Fruit fly (Drosophila melanogaster) whole organism, embryonic: Measurements from ENCODE around the gene CG13893.

Experiments used
- BEAF-32 ChIP-seq: fragments of 200-800 bp; sonication (Bioruptor generic); optimal IDR thresholded peaks from 3 replicates; lab custom pipeline; 2017; ENCODE audit warnings: missing biosample characterization, missing genetic modification characterization, mild to moderate bottlenecking, moderate library complexity, missing genetic modification reagents
- BtbVII ChIP-seq: fragments of 200-800 bp; sonication (Bioruptor generic); optimal IDR thresholded peaks from 3 replicates; lab custom pipeline; 2017; ENCODE audit warnings: missing biosample characterization, mild to moderate bottlenecking, missing genetic modification characterization
- C15 ChIP-seq: fragments of 200-800 bp; sonication (Bioruptor generic); IDR thresholded peaks from 3 replicates; pipeline ENCODE4 v1.3.6; 2022; ENCODE audit warnings: missing biosample characterization, missing genetic modification characterization
- CG10959 ChIP-seq: fragments of 200-800 bp; sonication (Bioruptor generic); IDR thresholded peaks from 2 replicates; pipeline ENCODE4 v1.3.6; 2022; ENCODE audit warnings: missing biosample characterization, missing genetic modification characterization
- CG14441 ChIP-seq: fragments of 200-800 bp; sonication (Bioruptor generic); IDR thresholded peaks from 2 replicates; pipeline ENCODE4 v1.3.6; 2022; ENCODE audit warnings: missing biosample characterization, missing genetic modification characterization
- CG15514 ChIP-seq: fragments of 200-800 bp; sonication (Bioruptor generic); optimal IDR thresholded peaks from 3 replicates; lab custom pipeline; 2017; ENCODE audit warnings: missing biosample characterization, missing genetic modification characterization, mild to moderate bottlenecking, moderate library complexity, missing genetic modification reagents
- CG1603 ChIP-seq: fragments of 200-800 bp; sonication (Bioruptor generic); optimal IDR thresholded peaks from 2 replicates; lab custom pipeline; 2019; ENCODE audit warnings: missing biosample characterization, mild to moderate bottlenecking, missing genetic modification characterization, moderate library complexity
- CG2199 ChIP-seq: fragments of 200-800 bp; sonication (Bioruptor generic); IDR thresholded peaks from 3 replicates; pipeline ENCODE4 v1.3.6; 2022; ENCODE audit warnings: missing biosample characterization, missing genetic modification characterization
- CG31441 ChIP-seq: fragments of 200-800 bp; sonication (Bioruptor generic); IDR thresholded peaks from 2 replicates; pipeline ENCODE4 v1.3.6; 2022; ENCODE audit warnings: missing biosample characterization, missing genetic modification characterization
- CG3847 ChIP-seq: fragments of 200-800 bp; sonication (Bioruptor generic); IDR thresholded peaks from 2 replicates; pipeline ENCODE4 v1.3.6; 2022; ENCODE audit warnings: missing biosample characterization, missing genetic modification characterization
- CG4360 ChIP-seq: fragments of 200-800 bp; sonication (Bioruptor generic); IDR thresholded peaks from 2 replicates; pipeline ENCODE4 v1.3.6; 2022; ENCODE audit warnings: missing biosample characterization, missing genetic modification characterization
- CG4617 ChIP-seq: fragments of 200-800 bp; sonication (Bioruptor generic); optimal IDR thresholded peaks from 3 replicates; lab custom pipeline; 2016; ENCODE audit warnings: missing biosample characterization, missing genetic modification characterization, borderline replicate concordance
- CG6254 ChIP-seq: fragments of 200-800 bp; sonication (Bioruptor generic); optimal IDR thresholded peaks from 3 replicates; lab custom pipeline; 2017; ENCODE audit warnings: mild to moderate bottlenecking, missing biosample characterization, missing genetic modification reagents, missing genetic modification characterization
- CG6791 ChIP-seq: fragments of 200-800 bp; sonication (Bioruptor generic); IDR thresholded peaks from 3 replicates; pipeline ENCODE4 v1.3.6; 2022; ENCODE audit warnings: missing biosample characterization, missing genetic modification characterization; ENCODE audit not compliant: partially characterized antibody
- CG6813 ChIP-seq: fragments of 200-800 bp; sonication (Bioruptor generic); optimal IDR thresholded peaks from 2 replicates; lab custom pipeline; 2017; ENCODE audit warnings: missing biosample characterization, missing genetic modification characterization, mild to moderate bottlenecking, moderate library complexity, missing genetic modification reagents
- CG7745 ChIP-seq: fragments of 200-800 bp; sonication (Bioruptor generic); optimal IDR thresholded peaks from 2 replicates; lab custom pipeline; 2018; ENCODE audit warnings: missing biosample characterization, mild to moderate bottlenecking, missing genetic modification characterization, moderate library complexity
- CG9727 ChIP-seq: fragments of 200-800 bp; sonication (Bioruptor generic); optimal IDR thresholded peaks from 3 replicates; lab custom pipeline; 2017; ENCODE audit warnings: missing biosample characterization, mild to moderate bottlenecking, missing genetic modification characterization
- Dad ChIP-seq: fragments of 200-800 bp; sonication (Bioruptor generic); optimal IDR thresholded peaks from 3 replicates; lab custom pipeline; 2016; ENCODE audit warnings: missing biosample characterization, missing genetic modification characterization
- Dll ChIP-seq: fragments of 200-800 bp; sonication (Bioruptor generic); IDR thresholded peaks from 4 replicates; pipeline ENCODE4 v1.3.6; 2022; ENCODE audit warnings: missing biosample characterization, missing genetic modification characterization; ENCODE audit not compliant: partially characterized antibody
- Gsc ChIP-seq: fragments of 200-800 bp; sonication (Bioruptor generic); IDR thresholded peaks from 2 replicates; pipeline ENCODE4 v1.3.6; 2022; ENCODE audit warnings: missing biosample characterization, missing genetic modification characterization
- HHEX ChIP-seq: fragments of 200-800 bp; sonication (Bioruptor generic); optimal IDR thresholded peaks from 3 replicates; lab custom pipeline; 2017; ENCODE audit warnings: missing biosample characterization, mild to moderate bottlenecking, missing genetic modification characterization, missing genetic modification reagents
- Hmr ChIP-seq: fragments of 200-800 bp; sonication (Bioruptor generic); optimal IDR thresholded peaks from 3 replicates; lab custom pipeline; 2017; ENCODE audit warnings: mild to moderate bottlenecking, missing biosample characterization, missing genetic modification reagents, missing genetic modification characterization
- Hr39 ChIP-seq: fragments of >200 bp; optimal IDR thresholded peaks from 2 replicates; lab custom pipeline; 2017
- Hr51 ChIP-seq, 2 experiments: fragments of 200-800 bp; sonication (Bioruptor generic); optimal IDR thresholded peaks; 2 replicates in 1 of 2; 3 replicates in 1 of 2; lab custom pipeline; 2016 to 2018; ENCODE audit warnings: missing biosample characterization in 2 of 2, missing genetic modification characterization in 2 of 2, mild to moderate bottlenecking in 1 of 2, moderate library complexity in 1 of 2
- MESR4 ChIP-seq: fragments of 200-800 bp; sonication (Bioruptor generic); optimal IDR thresholded peaks from 2 replicates; lab custom pipeline; 2018; ENCODE audit warnings: missing biosample characterization, mild to moderate bottlenecking, missing genetic modification characterization, moderate library complexity
- Med ChIP-seq: fragments of 200-800 bp; sonication (Bioruptor generic); peaks from one replicate; lab custom pipeline; 2016; ENCODE audit warnings: missing biosample characterization, missing genetic modification characterization, mild to moderate bottlenecking, inconsistent platforms, moderate library complexity
- Rx ChIP-seq: fragments of 200-800 bp; sonication (Bioruptor generic); IDR thresholded peaks from 2 replicates; pipeline ENCODE4 v1.3.6; 2022; ENCODE audit warnings: missing biosample characterization, missing genetic modification characterization
- Taf1 ChIP-seq: fragments of 200-800 bp; sonication (Bioruptor generic); IDR thresholded peaks from 2 replicates; pipeline ENCODE4 v1.3.6; 2022; ENCODE audit warnings: missing biosample characterization, missing genetic modification characterization
- Trl ChIP-seq, 3 experiments: fragments of >200 bp in 2 of 3; fragments of 200-800 bp in 1 of 3; sonication (Bioruptor generic) in 1 of 3; optimal IDR thresholded peaks; 2 replicates in 1 of 3; 3 replicates in 2 of 3; lab custom pipeline; 2016 to 2017; ENCODE audit warnings: missing biosample characterization in 1 of 3, missing genetic modification characterization in 1 of 3
- abd-A ChIP-seq: fragments of 200-800 bp; sonication (Bioruptor generic); optimal IDR thresholded peaks from 3 replicates; lab custom pipeline; 2019; ENCODE audit warnings: missing biosample characterization, mild to moderate bottlenecking, missing genetic modification characterization, moderate library complexity
- amos ChIP-seq: fragments of 200-800 bp; sonication (Bioruptor generic); IDR thresholded peaks from 2 replicates; pipeline ENCODE4 v1.3.6; 2022; ENCODE audit warnings: missing biosample characterization, missing genetic modification characterization; ENCODE audit not compliant: partially characterized antibody
- ara ChIP-seq: fragments of 200-800 bp; sonication (Bioruptor generic); IDR thresholded peaks from 2 replicates; pipeline ENCODE4 v1.3.6; 2022; ENCODE audit warnings: missing biosample characterization, missing genetic modification characterization
- ci ChIP-seq: fragments of 200-800 bp; sonication (Bioruptor generic); IDR thresholded peaks from 3 replicates; pipeline ENCODE4 v1.3.6; 2022; ENCODE audit warnings: missing biosample characterization, missing genetic modification characterization
- corto ChIP-seq: fragments of 200-800 bp; sonication (Bioruptor generic); optimal IDR thresholded peaks from 2 replicates; lab custom pipeline; 2016; ENCODE audit warnings: missing biosample characterization, mild to moderate bottlenecking, missing genetic modification characterization, moderate library complexity
- crol ChIP-seq: fragments of 200-800 bp; sonication (Bioruptor generic); IDR thresholded peaks from 2 replicates; pipeline ENCODE4 v1.3.6; 2022; ENCODE audit warnings: missing biosample characterization, missing genetic modification characterization
- dysf ChIP-seq: fragments of 200-800 bp; sonication (Bioruptor generic); IDR thresholded peaks from 3 replicates; pipeline ENCODE4 v1.3.6; 2022; ENCODE audit warnings: missing biosample characterization, missing genetic modification characterization
- en ChIP-seq: fragments of 200-800 bp; sonication (Bioruptor generic); optimal IDR thresholded peaks from 2 replicates; lab custom pipeline; 2016; ENCODE audit warnings: missing biosample characterization, missing genetic modification characterization
- eve ChIP-seq, 2 experiments: fragments of >200 bp; optimal IDR thresholded peaks; 2 replicates each; lab custom pipeline; 2017; ENCODE audit warnings: missing biosample characterization in 2 of 2, missing genetic modification characterization in 2 of 2
- h ChIP-seq: fragments of >200 bp; optimal IDR thresholded peaks from 2 replicates; lab custom pipeline; 2017
- hkb ChIP-seq, 2 experiments: fragments of 200-800 bp in 1 of 2; fragments of >200 bp in 1 of 2; sonication (Bioruptor generic) in 1 of 2; IDR thresholded peaks in 1 of 2; optimal IDR thresholded peaks in 1 of 2; 2 replicates each; pipeline versions ENCODE4 v1.3.6 to Lab custom; 2017 to 2022; ENCODE audit warnings: missing biosample characterization in 1 of 2, missing genetic modification characterization in 1 of 2
- ind ChIP-seq: fragments of 200-800 bp; sonication (Bioruptor generic); optimal IDR thresholded peaks from 3 replicates; lab custom pipeline; 2016; ENCODE audit warnings: missing biosample characterization, missing genetic modification characterization
- luna ChIP-seq: fragments of 200-800 bp; sonication (Bioruptor generic); optimal IDR thresholded peaks from 2 replicates; lab custom pipeline; 2016; ENCODE audit warnings: missing biosample characterization, missing genetic modification characterization
- mirr ChIP-seq: fragments of 200-800 bp; sonication (Bioruptor generic); optimal IDR thresholded peaks from 3 replicates; lab custom pipeline; 2018; ENCODE audit warnings: missing biosample characterization, mild to moderate bottlenecking, missing genetic modification characterization
- otp ChIP-seq: fragments of 200-800 bp; sonication (Bioruptor generic); IDR thresholded peaks from 3 replicates; pipeline ENCODE4, ENCODE4 v1.3.6; 2022; ENCODE audit warnings: missing biosample characterization, missing genetic modification characterization
- pros ChIP-seq: fragments of 200-800 bp; sonication (Bioruptor generic); optimal IDR thresholded peaks from 3 replicates; lab custom pipeline; 2019; ENCODE audit warnings: missing biosample characterization, mild to moderate bottlenecking, missing genetic modification characterization, moderate library complexity
- psq ChIP-seq: fragments of 200-800 bp; sonication (Bioruptor generic); optimal IDR thresholded peaks from 2 replicates; lab custom pipeline; 2017; ENCODE audit warnings: missing biosample characterization, missing genetic modification characterization
- salm ChIP-seq: fragments of 200-800 bp; sonication (Bioruptor generic); optimal IDR thresholded peaks from 2 replicates; lab custom pipeline; 2018; ENCODE audit warnings: missing biosample characterization, mild to moderate bottlenecking, missing genetic modification characterization
- stwl ChIP-seq: fragments of 200-800 bp; sonication (Bioruptor generic); optimal IDR thresholded peaks from 3 replicates; lab custom pipeline; 2018; ENCODE audit warnings: missing biosample characterization, mild to moderate bottlenecking, missing genetic modification characterization, moderate library complexity
- tap ChIP-seq: fragments of 200-800 bp; optimal IDR thresholded peaks from 3 replicates; lab custom pipeline; 2019; ENCODE audit warnings: missing biosample characterization, mild to moderate bottlenecking, missing genetic modification characterization, moderate library complexity

Gene CG13893

DNA sequence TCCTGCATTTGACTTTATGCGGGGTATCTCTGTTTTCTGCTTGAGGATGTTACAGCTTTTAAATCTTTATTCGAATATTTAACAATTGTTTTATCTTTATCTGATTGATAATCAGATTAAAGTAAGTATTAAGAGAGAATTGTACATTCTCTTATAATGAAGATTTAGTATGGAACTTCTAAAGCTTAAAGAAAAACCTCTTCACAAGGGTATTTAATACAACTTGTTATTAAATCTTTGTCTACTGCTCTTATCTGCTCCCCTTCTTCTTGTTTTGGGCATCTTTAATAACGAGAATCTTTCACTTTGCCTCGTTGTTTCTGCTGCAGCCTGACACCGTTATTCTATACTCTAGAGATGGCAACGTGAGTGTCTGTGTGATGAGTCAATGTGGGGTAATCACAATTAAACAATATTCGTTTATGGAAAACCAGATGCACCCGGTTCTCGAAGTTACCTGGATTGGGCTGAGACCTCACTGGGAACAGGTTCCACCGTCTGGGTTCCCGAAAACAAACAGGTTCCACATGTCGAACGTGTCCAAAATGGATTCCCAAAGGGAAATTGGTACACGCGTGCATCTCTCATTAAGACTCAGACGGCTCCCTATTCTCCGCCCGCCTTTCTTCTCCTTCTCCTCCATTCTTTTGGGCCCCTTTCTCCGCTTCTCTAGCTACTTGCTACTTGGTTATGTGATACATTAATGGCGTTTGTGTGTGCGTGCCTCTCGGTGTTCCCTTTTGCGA, 53.6 kb downstream of the CG13893 start:
- TF ChIP-seq corto (GFP tag; lab: Kevin White, UChicago) (peak; percentile 32), C15 (GFP tag; lab: Robert Waterston, UW) (no peak), mirr (no peak), Dad (GFP tag; lab: Kevin White, UChicago) (no peak), Dll (peak; percentile 58; the same call in 2 of the 4 replicates), CG14441 (GFP tag; lab: Robert Waterston, UW) (no peak), en (no peak), eve (GFP tag; optimal IDR thresholded peaks at IDR 0.05; lab: Kevin White, UChicago) (peak in 1 of 2 experiments; percentile 41), CG31441 (GFP tag; lab: Robert Waterston, UW) (no peak), amos (GFP tag; lab: Robert Waterston, UW) (no peak), CG10959 (no peak), Hr39 (lab: Kevin White, UChicago) (no peak), CG6254 (GFP tag; lab: Kevin White, UChicago) (peak; percentile 93), h (lab: Kevin White, UChicago) (no peak), luna (GFP tag; lab: Kevin White, UChicago) (no peak), dysf (0 out of 3 replicates have a peak, but pooled peaks have one; percentile 20), Hr51 (GFP tag; optimal IDR thresholded peaks at IDR 0.05; lab: Kevin White, UChicago) (no peak), stwl (tag; lab: Kevin White, UChicago) (peak; percentile 8), ci (GFP tag; lab: Robert Waterston, UW) (0 out of 3 replicates have a peak, but pooled peaks have one; percentile 42), Rx (no peak), CG6791 (peak; percentile 33; the same call in 1 of the 3 replicates), Med (peak; percentile 71), ind (GFP tag; lab: Kevin White, UChicago) (no peak), MESR4 (no peak), ara (GFP tag; lab: Robert Waterston, UW) (no peak), HHEX (peak; percentile 18), CG4617 (GFP tag; lab: Kevin White, UChicago) (no peak), Gsc (GFP tag; lab: Robert Waterston, UW) (no peak), BtbVII (no peak), hkb (optimal IDR thresholded peaks at IDR 0.05; lab: Kevin White, UChicago) (no peak), hkb (GFP tag; IDR thresholded peaks at IDR 0.05; lab: Robert Waterston, UW) (no peak), BEAF-32 (peak; percentile 51), CG7745 (tag; lab: Kevin White, UChicago) (no peak), CG1603 (no peak), crol (GFP tag; lab: Robert Waterston, UW) (peak; percentile 57), CG3847 (no peak), CG2199 (GFP tag; lab: Robert Waterston, UW) (no peak), CG15514 (GFP tag; lab: Kevin White, UChicago) (no peak), Hmr (no peak), pros (no peak), salm (tag; lab: Kevin White, UChicago) (no peak), CG6813 (GFP tag; lab: Kevin White, UChicago) (no peak), otp (GFP tag; lab: Robert Waterston, UW) (0 out of 3 replicates have a peak, but pooled peaks have one; percentile 28), psq (GFP tag; lab: Kevin White, UChicago) (peak; percentile 36), tap (tag; lab: Kevin White, UChicago) (no peak), abd-A (tag; lab: Kevin White, UChicago) (peak; percentile 50), Taf1 (no peak), Trl (optimal IDR thresholded peaks at IDR 0.05; lab: Kevin White, UChicago) (no peak), Trl (GFP tag; optimal IDR thresholded peaks at IDR 0.05; lab: Kevin White, UChicago) (no peak), CG4360 (GFP tag; lab: Robert Waterston, UW) (no peak), CG9727 (GFP tag; lab: Kevin White, UChicago) (no peak)
